Worm (Caenorhabditis elegans) whole organism, dauer: ENCODE results near the gene nhr-110.

ENCODE experiments used
- unc-62 ChIP-seq: sonication (generic microtip); optimal IDR thresholded peaks from 2 replicates; lab custom pipeline; 2017; ENCODE audit warnings: missing biosample characterization, missing genetic modification reagents, missing genetic modification characterization

nhr-110 gene

DNA sequence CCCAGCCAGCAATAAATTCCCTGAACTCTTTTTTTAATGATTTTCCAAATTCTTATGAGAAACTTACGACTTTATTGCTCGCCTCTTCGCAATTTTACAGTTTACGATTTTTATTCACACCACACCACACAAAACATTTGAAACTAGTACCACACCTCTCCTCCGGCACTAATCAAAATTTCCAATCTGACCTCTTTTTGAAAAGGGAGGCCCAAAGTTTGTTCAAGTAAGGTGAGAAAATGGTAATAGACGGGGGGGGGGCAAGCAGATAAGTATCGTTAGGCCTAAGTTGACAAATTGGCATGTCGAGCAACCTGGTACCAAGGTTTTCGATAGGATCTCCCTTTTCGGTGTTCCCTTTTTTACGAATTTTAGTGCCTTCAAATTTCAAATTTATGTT, 44.5 kb downstream of the nhr-110 start:
- TF ChIP-seq unc-62 (GFP tag; lab: Kevin White, UChicago): no peak

DNA sequence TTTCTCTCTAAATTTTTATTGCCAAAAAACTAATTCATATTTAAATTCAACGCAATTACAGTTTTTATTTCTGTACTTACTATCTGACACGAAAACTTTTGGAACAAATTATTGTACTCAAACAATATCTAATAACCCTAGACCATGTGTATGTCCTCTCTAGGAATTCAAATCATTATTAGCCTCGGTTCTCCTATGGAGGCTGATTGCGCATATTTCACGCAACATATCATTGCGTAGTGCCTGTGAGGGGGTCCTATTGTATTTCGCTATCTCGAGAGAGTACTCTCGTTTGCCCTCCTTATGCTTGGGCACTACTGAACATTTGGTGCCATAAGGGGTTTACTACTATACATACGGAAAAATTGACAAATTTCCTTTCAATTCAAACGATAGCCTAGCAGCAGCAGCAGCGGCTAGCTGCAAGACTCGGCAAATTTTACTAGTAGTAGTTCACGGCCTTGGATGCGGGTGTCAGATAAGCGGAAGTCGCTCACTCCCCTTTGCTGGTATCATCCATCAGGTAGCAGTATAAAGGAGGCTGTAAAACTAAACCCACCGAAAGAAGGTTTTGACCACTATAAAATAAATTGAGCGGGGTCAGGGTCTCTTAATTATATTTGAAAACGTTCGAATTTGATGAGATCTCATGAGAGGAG, 45.5 kb downstream of the nhr-110 start:
- no peak for TF ChIP-seq unc-62 (GFP tag; lab: Kevin White, UChicago)

DNA sequence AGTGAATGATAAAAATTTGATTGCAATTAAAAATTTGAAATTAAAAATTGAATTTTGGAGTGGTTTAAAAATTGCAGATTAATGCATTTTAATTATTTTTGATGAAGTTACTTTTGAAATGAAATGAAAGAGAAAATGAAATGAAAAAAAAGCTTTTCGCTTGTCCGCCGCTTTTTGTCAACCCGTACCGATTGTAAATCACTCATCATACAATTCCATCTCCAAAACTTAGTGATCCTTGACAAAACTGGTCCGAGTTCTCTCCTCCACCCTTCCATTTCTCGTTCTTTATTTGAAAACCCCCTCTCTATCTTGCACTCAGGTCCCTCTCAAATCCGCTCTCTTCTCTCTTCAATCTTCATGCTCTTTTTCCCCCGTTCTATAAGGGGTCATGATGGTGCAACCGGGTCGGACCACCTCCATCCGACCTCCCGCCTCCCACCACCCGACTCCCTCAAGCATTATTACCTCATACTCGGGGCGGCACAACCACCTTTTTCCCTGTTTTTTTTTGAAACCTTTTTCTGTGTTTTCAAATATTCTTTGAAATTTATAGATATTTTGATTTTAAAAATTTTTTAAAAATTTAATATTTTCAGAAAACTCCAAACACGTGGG, 47.0 kb downstream of the nhr-110 start:
- TF ChIP-seq unc-62 (GFP tag; lab: Kevin White, UChicago): no peak

DNA sequence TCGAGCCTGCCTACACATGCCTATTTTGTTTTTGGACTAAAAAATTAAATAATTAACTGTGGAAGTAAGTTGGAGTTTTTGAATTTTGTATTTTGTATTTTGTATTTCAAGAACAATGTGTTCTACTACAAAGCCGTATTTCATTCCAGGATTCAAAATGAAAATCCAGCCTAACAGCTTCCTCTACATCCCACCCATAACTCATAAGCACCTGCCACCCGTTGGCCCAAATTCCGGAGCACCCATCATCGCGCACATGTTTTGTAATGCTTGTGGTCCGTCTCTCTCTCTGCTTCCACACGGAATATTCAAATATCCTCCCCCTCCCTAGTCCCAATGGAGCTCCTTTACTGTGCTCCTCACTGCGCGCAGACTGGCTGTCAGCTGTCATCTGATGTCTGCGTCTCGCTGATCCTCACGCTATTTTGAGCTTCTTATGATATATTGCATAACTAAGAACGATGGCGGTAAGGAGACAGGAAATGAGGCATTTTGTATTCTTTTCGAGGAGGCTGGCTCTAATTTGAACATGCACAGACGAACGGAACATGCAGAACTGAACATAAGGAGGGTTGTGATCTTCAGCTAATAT, 48.7 kb downstream of the nhr-110 start:
- no peak for TF ChIP-seq unc-62 (GFP tag; lab: Kevin White, UChicago)

DNA sequence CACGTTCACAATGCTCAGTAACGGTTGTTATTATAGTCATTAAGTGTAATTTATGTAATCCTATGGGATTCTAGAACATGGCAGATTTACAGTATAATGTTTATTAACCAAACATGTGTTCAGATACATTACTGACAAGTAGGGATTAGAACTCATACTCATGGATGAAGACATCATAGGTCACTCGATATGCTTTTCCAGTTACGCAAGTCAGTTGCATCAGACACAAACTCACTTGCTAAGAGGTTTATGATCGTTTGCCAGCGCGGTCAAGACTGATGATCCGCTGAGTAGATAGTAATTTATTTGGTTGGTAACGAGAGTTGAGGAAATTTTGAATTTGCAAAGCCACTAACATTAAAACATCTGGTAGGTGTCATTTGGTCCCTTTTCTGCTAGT, 49.6 kb downstream of the nhr-110 start:
- TF ChIP-seq unc-62 (GFP tag; lab: Kevin White, UChicago): no peak

DNA sequence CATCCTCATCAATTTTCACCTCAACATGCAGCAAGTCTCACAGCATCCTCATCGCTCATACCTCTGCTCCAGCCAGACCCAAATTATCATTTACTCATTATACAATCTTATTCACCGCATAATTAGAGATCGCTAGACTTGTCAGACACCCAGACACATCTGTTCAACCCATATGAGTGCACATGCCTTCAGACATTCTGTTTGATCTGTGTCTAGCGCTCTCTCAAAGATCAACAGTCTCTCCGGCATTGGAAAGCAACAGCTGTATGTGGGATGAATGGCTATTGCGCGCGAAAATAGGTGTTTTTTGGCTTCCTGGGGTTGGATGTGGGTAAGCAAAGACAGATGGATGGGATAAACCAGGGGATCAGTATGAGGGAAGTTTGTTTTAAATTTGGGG, 51.7 kb downstream of the nhr-110 start:
- TF ChIP-seq unc-62 (GFP tag; lab: Kevin White, UChicago): no peak
